Worm (Caenorhabditis elegans) whole organism, mixed stage, embryonic: ENCODE results near the gene Y68A4A.10.

ENCODE experiments used
- M03D4.4 ChIP-seq: sonication (generic microtip); optimal IDR thresholded peaks from 2 replicates; lab custom pipeline; 2017; ENCODE audit warnings: mild to moderate bottlenecking, missing genetic modification characterization, missing compliant biosample characterization
- bed-3 ChIP-seq: fragments of 200-800 bp; sonication (Bioruptor generic); optimal IDR thresholded peaks from 3 replicates; lab custom pipeline; 2018; ENCODE audit warnings: mild to moderate bottlenecking, missing genetic modification characterization, moderate library complexity, missing compliant biosample characterization
- blmp-1 ChIP-seq: fragments of 150-350 bp; optimal IDR thresholded peaks from 2 replicates; lab custom pipeline; 2014; ENCODE audit warnings: missing biosample characterization, missing genetic modification characterization
- ceh-39 ChIP-seq: fragments of 150-350 bp; optimal IDR thresholded peaks from 2 replicates; lab custom pipeline; 2014; ENCODE audit warnings: missing biosample characterization, missing genetic modification characterization
- ceh-43 ChIP-seq: fragments of 200-800 bp; sonication (Bioruptor generic); optimal IDR thresholded peaks from 2 replicates; lab custom pipeline; 2018; ENCODE audit warnings: mild to moderate bottlenecking, missing genetic modification characterization, moderate library complexity, missing compliant biosample characterization
- ceh-83 ChIP-seq: fragments of 200-800 bp; sonication (Bioruptor generic); optimal IDR thresholded peaks from 2 replicates; lab custom pipeline; 2018; ENCODE audit warnings: mild to moderate bottlenecking, missing genetic modification characterization, missing compliant biosample characterization
- ces-1 ChIP-seq: fragments of 150-350 bp; optimal IDR thresholded peaks from 2 replicates; lab custom pipeline; 2014; ENCODE audit warnings: missing biosample characterization, missing genetic modification reagents, missing genetic modification characterization
- cnd-1 ChIP-seq: fragments of 200-800 bp; sonication (Bioruptor generic); optimal IDR thresholded peaks from 2 replicates; lab custom pipeline; 2018; ENCODE audit warnings: mild to moderate bottlenecking, missing genetic modification characterization, missing compliant biosample characterization
- drap-1 ChIP-seq: fragments of 200-800 bp; sonication (Bioruptor generic); optimal IDR thresholded peaks from 3 replicates; lab custom pipeline; 2018; ENCODE audit warnings: mild to moderate bottlenecking, missing genetic modification characterization, missing compliant biosample characterization
- elt-1 ChIP-seq: sonication (generic microtip); optimal IDR thresholded peaks from 2 replicates; lab custom pipeline; 2017; ENCODE audit warnings: missing genetic modification characterization, mild to moderate bottlenecking, missing compliant biosample characterization, antibody characterized with exemption, moderate library complexity, borderline replicate concordance; ENCODE audit not compliant: insufficient read depth
- elt-3 ChIP-seq: fragments of 150-350 bp; optimal IDR thresholded peaks from 2 replicates; lab custom pipeline; 2014; ENCODE audit warnings: missing biosample characterization, missing genetic modification characterization
- flh-1 ChIP-seq: fragments of 200-800 bp; sonication (Bioruptor generic); optimal IDR thresholded peaks from 2 replicates; lab custom pipeline; 2018; ENCODE audit warnings: mild to moderate bottlenecking, missing genetic modification characterization, moderate library complexity, missing compliant biosample characterization
- ham-2 ChIP-seq: fragments of 200-800 bp; sonication (Bioruptor generic); optimal IDR thresholded peaks from 2 replicates; lab custom pipeline; 2018; ENCODE audit warnings: mild to moderate bottlenecking, missing genetic modification characterization, missing compliant biosample characterization
- hlh-1 ChIP-seq: fragments of 150-350 bp; optimal IDR thresholded peaks from 2 replicates; lab custom pipeline; 2014; ENCODE audit warnings: missing biosample characterization, missing genetic modification reagents, missing genetic modification characterization
- lin-13 ChIP-seq: fragments of 150-350 bp; optimal IDR thresholded peaks from 2 replicates; lab custom pipeline; 2014; ENCODE audit warnings: missing biosample characterization, missing genetic modification characterization
- lin-32 ChIP-seq: fragments of 200-800 bp; sonication (Bioruptor generic); optimal IDR thresholded peaks from 2 replicates; lab custom pipeline; 2018; ENCODE audit warnings: mild to moderate bottlenecking, missing genetic modification characterization, missing compliant biosample characterization
- lsy-2 ChIP-seq: fragments of 150-350 bp; optimal IDR thresholded peaks from 2 replicates; lab custom pipeline; 2014; ENCODE audit warnings: missing biosample characterization, missing genetic modification characterization
- mab-5 ChIP-seq: fragments of 150-350 bp; optimal IDR thresholded peaks from 2 replicates; lab custom pipeline; 2014; ENCODE audit warnings: missing biosample characterization, missing genetic modification characterization
- mep-1 ChIP-seq: fragments of 150-350 bp; optimal IDR thresholded peaks from 2 replicates; lab custom pipeline; 2017; ENCODE audit warnings: missing biosample characterization, missing genetic modification reagents, missing genetic modification characterization, inconsistent platforms
- mls-2 ChIP-seq: sonication (generic microtip); optimal IDR thresholded peaks from 2 replicates; lab custom pipeline; 2016; ENCODE audit warnings: mild to moderate bottlenecking, missing genetic modification characterization, moderate library complexity, missing compliant biosample characterization
- nhr-12 ChIP-seq: fragments of 150-350 bp; optimal IDR thresholded peaks from 2 replicates; lab custom pipeline; 2014; ENCODE audit warnings: missing biosample characterization, missing genetic modification characterization
- nhr-237 ChIP-seq: fragments of 150-350 bp; optimal IDR thresholded peaks from 2 replicates; lab custom pipeline; 2014; ENCODE audit warnings: missing biosample characterization, missing genetic modification characterization
- nhr-28 ChIP-seq: fragments of 150-350 bp; optimal IDR thresholded peaks from 2 replicates; lab custom pipeline; 2014; ENCODE audit warnings: missing biosample characterization, missing genetic modification characterization
- nhr-76 ChIP-seq: sonication (generic microtip); optimal IDR thresholded peaks from 2 replicates; lab custom pipeline; 2017; ENCODE audit warnings: missing biosample characterization, missing genetic modification characterization
- pha-4 ChIP-seq: fragments of 150-350 bp; optimal IDR thresholded peaks from 2 replicates; lab custom pipeline; 2018; ENCODE audit warnings: missing biosample characterization, missing genetic modification reagents, missing genetic modification characterization
- snpc-4 ChIP-seq: fragments of 150-350 bp; optimal IDR thresholded peaks from 2 replicates; lab custom pipeline; 2014; ENCODE audit warnings: missing biosample characterization, missing genetic modification characterization
- sptf-1 ChIP-seq: sonication (generic microtip); optimal IDR thresholded peaks from 2 replicates; lab custom pipeline; 2017; ENCODE audit warnings: mild to moderate bottlenecking, missing genetic modification characterization, moderate library complexity, missing compliant biosample characterization
- tbx-8 ChIP-seq: fragments of 200-800 bp; sonication (Bioruptor generic); optimal IDR thresholded peaks from 2 replicates; lab custom pipeline; 2018; ENCODE audit warnings: mild to moderate bottlenecking, missing genetic modification characterization, moderate library complexity, missing compliant biosample characterization
- unc-120 ChIP-seq: sonication (generic microtip); optimal IDR thresholded peaks from 2 replicates; lab custom pipeline; 2017; ENCODE audit warnings: missing genetic modification characterization, missing compliant biosample characterization; ENCODE audit not compliant: poor library complexity, severe bottlenecking
- unc-39 ChIP-seq: fragments of 150-350 bp; optimal IDR thresholded peaks from 2 replicates; lab custom pipeline; 2014; ENCODE audit warnings: missing biosample characterization, missing genetic modification characterization
- unc-62 ChIP-seq: fragments of 150-350 bp; optimal IDR thresholded peaks from 2 replicates; lab custom pipeline; 2014; ENCODE audit warnings: missing biosample characterization, missing genetic modification reagents, missing genetic modification characterization
- zip-8 ChIP-seq: fragments of 150-350 bp; optimal IDR thresholded peaks from 2 replicates; lab custom pipeline; 2014; ENCODE audit warnings: missing biosample characterization, missing genetic modification characterization
- ztf-11 ChIP-seq: fragments of 150-350 bp; optimal IDR thresholded peaks from 2 replicates; lab custom pipeline; 2014; ENCODE audit warnings: missing biosample characterization, missing genetic modification characterization

Gene Y68A4A.10

ce11 chrV:17201847-17202246 is at the start of gene Y68A4A.10:
Gene Y68A4A.10 (plus strand): TSS chrV:17202147.
- TF ChIP-seq lsy-2 (tag; lab: Kevin White, UChicago), result no peak
- no peak for TF ChIP-seq blmp-1
- no peak for TF ChIP-seq mls-2
- no peak for TF ChIP-seq tbx-8 (GFP tag; lab: Kevin White, UChicago)
- TF ChIP-seq nhr-76 (tag; lab: Kevin White, UChicago), result no peak
- TF ChIP-seq cnd-1 (tag; lab: Kevin White, UChicago), result no peak
- no peak for TF ChIP-seq mep-1 (tag; lab: Kevin White, UChicago)
- no peak for TF ChIP-seq unc-120 (tag; lab: Kevin White, UChicago)
- no peak for TF ChIP-seq mab-5 (tag; lab: Kevin White, UChicago)
- no peak for TF ChIP-seq nhr-28 (tag; lab: Kevin White, UChicago)
- no peak for TF ChIP-seq bed-3 (GFP tag; lab: Kevin White, UChicago)
- no peak for TF ChIP-seq hlh-1
- TF ChIP-seq pha-4 (tag; lab: Kevin White, UChicago), result no peak
- TF ChIP-seq unc-62 (GFP tag; lab: Kevin White, UChicago), result no peak

- no peak for TF ChIP-seq lsy-2 (tag; lab: Kevin White, UChicago)
Measured at ce11 chrV:17154944-17155343, 47.0 kb upstream of the Y68A4A.10 start.

ce11 chrV:17155384-17155858 is 46.5 kb upstream of the Y68A4A.10 start, which contains the start of gene F40D4.17:
Gene F40D4.17 (minus strand): TSS chrV:17155434.
- TF ChIP-seq ham-2 (GFP tag; lab: Kevin White, UChicago) (no peak), unc-62 (GFP tag; lab: Kevin White, UChicago) (no peak), lsy-2 (tag; lab: Kevin White, UChicago) (no peak), elt-3 (tag; lab: Kevin White, UChicago) (no peak), tbx-8 (GFP tag; lab: Kevin White, UChicago) (no peak), nhr-237 (tag; lab: Kevin White, UChicago) (no peak), ces-1 (GFP tag; lab: Kevin White, UChicago) (no peak), flh-1 (GFP tag; lab: Kevin White, UChicago) (no peak), nhr-12 (tag; lab: Kevin White, UChicago) (no peak), mls-2 (no peak), elt-1 (tag; lab: Kevin White, UChicago) (no peak), hlh-1 (no peak), zip-8 (no peak), ceh-39 (tag; lab: Kevin White, UChicago) (no peak), ztf-11 (no peak), snpc-4 (tag; lab: Kevin White, UChicago) (no peak), M03D4.4 (tag; lab: Kevin White, UChicago) (no peak), mep-1 (tag; lab: Kevin White, UChicago) (no peak), blmp-1 (no peak), mab-5 (tag; lab: Kevin White, UChicago) (no peak)

- no peak for TF ChIP-seq flh-1 (GFP tag; lab: Kevin White, UChicago)
- TF ChIP-seq pha-4 (tag; lab: Kevin White, UChicago), result no peak
- no peak for TF ChIP-seq nhr-76 (tag; lab: Kevin White, UChicago)
- TF ChIP-seq mls-2, result no peak
- no peak for TF ChIP-seq hlh-1
- TF ChIP-seq lsy-2 (tag; lab: Kevin White, UChicago), result no peak
- no peak for TF ChIP-seq ztf-11
- TF ChIP-seq unc-39 (tag; lab: Kevin White, UChicago), result no peak
- TF ChIP-seq sptf-1 (tag; lab: Kevin White, UChicago), result no peak
- no peak for TF ChIP-seq zip-8
- no peak for TF ChIP-seq ceh-43 (GFP tag; lab: Kevin White, UChicago)
- TF ChIP-seq nhr-12 (tag; lab: Kevin White, UChicago), result no peak
- TF ChIP-seq lin-32, result no peak
- TF ChIP-seq, all 35 proteins: peak for 0
Measured at ce11 chrV:17157154-17157553, 44.8 kb upstream of the Y68A4A.10 start, which contains the start of gene F40D4.13. Gene F40D4.13 (minus strand): TSS chrV:17157254.

- TF ChIP-seq blmp-1, result no peak
- TF ChIP-seq ceh-83 (GFP tag; lab: Kevin White, UChicago), result no peak
- TF ChIP-seq M03D4.4 (tag; lab: Kevin White, UChicago), result no peak
- no peak for TF ChIP-seq cnd-1 (tag; lab: Kevin White, UChicago)
- TF ChIP-seq ztf-11, result no peak
- no peak for TF ChIP-seq snpc-4 (tag; lab: Kevin White, UChicago)
- no peak for TF ChIP-seq ceh-39 (tag; lab: Kevin White, UChicago)
- TF ChIP-seq elt-3 (tag; lab: Kevin White, UChicago), result no peak
- no peak for TF ChIP-seq flh-1 (GFP tag; lab: Kevin White, UChicago)
- TF ChIP-seq lin-32, result no peak
- no peak for TF ChIP-seq bed-3 (GFP tag; lab: Kevin White, UChicago)
- no peak for TF ChIP-seq tbx-8 (GFP tag; lab: Kevin White, UChicago)
- TF ChIP-seq ceh-43 (GFP tag; lab: Kevin White, UChicago), result no peak
- no peak for TF ChIP-seq lin-13 (tag; lab: Kevin White, UChicago)
- no peak for TF ChIP-seq drap-1 (GFP tag; lab: Kevin White, UChicago)
Measured at ce11 chrV:17159430-17159924, 42.5 kb upstream of the Y68A4A.10 start, which contains the start of gene F40D4.12. Gene F40D4.12 (plus strand): TSS chrV:17159874.
